Fruit fly (Drosophila melanogaster): ENCODE measurements around the gene FarO.

The FarO gene

DNA sequence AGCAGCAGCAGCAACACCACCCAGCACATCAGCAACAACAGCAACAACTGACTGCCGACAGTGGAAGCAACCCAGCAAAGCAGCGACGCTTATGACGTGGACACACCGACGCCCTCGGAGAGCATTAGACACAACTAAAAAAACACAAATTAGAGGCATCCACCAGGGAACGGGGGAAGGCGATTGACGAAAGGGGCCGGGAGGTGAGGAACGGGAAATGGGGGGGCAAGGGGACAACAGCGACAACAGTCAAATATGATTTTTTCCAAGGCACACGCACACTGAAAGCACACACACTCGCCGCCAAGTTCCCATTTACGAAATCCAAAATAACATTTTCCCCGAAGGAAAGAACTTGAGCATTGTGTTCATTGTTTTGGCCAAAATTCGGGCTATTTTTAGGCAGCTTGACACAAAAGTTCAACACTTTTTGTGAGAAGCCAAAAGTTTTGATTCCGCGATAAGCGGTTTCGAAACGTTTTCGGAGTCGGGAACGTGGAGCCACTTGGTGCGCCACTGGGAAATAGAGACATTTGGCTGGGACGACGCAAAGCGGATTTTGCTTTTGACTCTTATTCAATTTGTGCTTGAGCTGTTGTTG is 5.1 kb upstream of the FarO start (continued):
- TF ChIP-seq tin (GFP tag; optimal IDR thresholded peaks at IDR 0.05) (no peak), CG3065 (GFP tag; optimal IDR thresholded peaks at IDR 0.05) (no peak), mam (GFP tag; optimal IDR thresholded peaks at IDR 0.05) (peak; percentile 17), CG11695 (GFP tag; IDR thresholded peaks at IDR 0.05) (no peak), schlank (tag; optimal IDR thresholded peaks at IDR 0.05) (no peak), CG3281 (GFP tag; optimal IDR thresholded peaks at IDR 0.05) (no peak), vvl (GFP tag; IDR thresholded peaks at IDR 0.05) (0 out of 2 replicates have a peak, but pooled peaks have one; percentile 25), Dip3 (GFP tag; optimal IDR thresholded peaks at IDR 0.05) (no peak), CG8359 (GFP tag; optimal IDR thresholded peaks at IDR 0.05; ENCODE audit: borderline replicate concordance) (no peak), CG3847 (GFP tag; IDR thresholded peaks at IDR 0.05) (0 out of 2 replicates have a peak, but pooled peaks have one; percentile 30), Hr78 (GFP tag; optimal IDR thresholded peaks at IDR 0.05) (no peak), jumu (GFP tag; optimal IDR thresholded peaks at IDR 0.05) (no peak), CG13424 (tag; optimal IDR thresholded peaks at IDR 0.05) (peak; percentile 31), CG13287 (GFP tag; IDR thresholded peaks at IDR 0.05; ENCODE audit: partially characterized antibody) (no peak), ftz-f1 (GFP tag; optimal IDR thresholded peaks at IDR 0.05) (no peak), CG9215 (GFP tag; IDR thresholded peaks at IDR 0.05) (0 out of 2 replicates have a peak, but pooled peaks have one; percentile 10), lola (GFP tag; optimal IDR thresholded peaks at IDR 0.05) (no peak), hkb (optimal IDR thresholded peaks at IDR 0.05) (no peak), hkb (GFP tag; IDR thresholded peaks at IDR 0.05) (peak; percentile 47; the same call in 1 of the 2 replicates), sob (GFP tag; IDR thresholded peaks at IDR 0.05) (no peak), NfI (GFP tag; optimal IDR thresholded peaks at IDR 0.05) (peak; percentile 19), yki (optimal IDR thresholded peaks at IDR 0.05) (no peak), sr (GFP tag; IDR thresholded peaks at IDR 0.05) (no peak), CG12071 (GFP tag; optimal IDR thresholded peaks at IDR 0.05) (no peak), CG31441 (GFP tag; IDR thresholded peaks at IDR 0.05) (0 out of 2 replicates have a peak, but pooled peaks have one; percentile 9), CG6272 (GFP tag; IDR thresholded peaks at IDR 0.05) (no peak), CG2129 (GFP tag; IDR thresholded peaks at IDR 0.05; ENCODE audit: partially characterized antibody) (no peak), CG10431 (GFP tag; optimal IDR thresholded peaks at IDR 0.05) (no peak), YL-1 (GFP tag; optimal IDR thresholded peaks at IDR 0.05) (no peak), CG7839 (tag; optimal IDR thresholded peaks at IDR 0.05) (peak; percentile 49), Atf6 (GFP tag; IDR thresholded peaks at IDR 0.05) (no peak), crol (GFP tag; IDR thresholded peaks at IDR 0.05) (peak; percentile 91), CG10274 (GFP tag; optimal IDR thresholded peaks at IDR 0.05) (no peak), CG12942 (GFP tag; optimal IDR thresholded peaks at IDR 0.05) (no peak), Fer3 (tag; optimal IDR thresholded peaks at IDR 0.05) (no peak), eve (GFP tag; optimal IDR thresholded peaks at IDR 0.05) (no peak), Atf-2 (GFP tag; optimal IDR thresholded peaks at IDR 0.05) (no peak), pan (optimal IDR thresholded peaks at IDR 0.05) (no peak), pan (GFP tag; optimal IDR thresholded peaks at IDR 0.05 in 1 of 2, IDR thresholded peaks at IDR 0.05 in 1 of 2) (peak in 1 of 2 experiments; percentile 11), CG16779 (GFP tag; IDR thresholded peaks at IDR 0.05) (no peak), ssp (GFP tag; IDR thresholded peaks at IDR 0.05) (peak; percentile 35; the same call in 1 of the 2 replicates), caup (GFP tag; optimal IDR thresholded peaks at IDR 0.05; ENCODE audit: severe bottlenecking) (no peak), CG11560 (tag; IDR thresholded peaks at IDR 0.05) (peak; percentile 23; the same call in 1 of the 3 replicates), rib (GFP tag; IDR thresholded peaks at IDR 0.05) (no peak), CG4282 (GFP tag; optimal IDR thresholded peaks at IDR 0.05) (no peak), crp (GFP tag; optimal IDR thresholded peaks at IDR 0.05) (no peak), ac (GFP tag; optimal IDR thresholded peaks at IDR 0.05) (no peak), grau (tag; optimal IDR thresholded peaks at IDR 0.05) (peak; percentile 16), Side (GFP tag; optimal IDR thresholded peaks at IDR 0.05) (no peak), CG11456 (GFP tag; IDR thresholded peaks at IDR 0.05) (no peak), CG12769 (tag; optimal IDR thresholded peaks at IDR 0.05) (peak; percentile 81)
